Fruit fly (Drosophila melanogaster) whole organism, embryonic: ENCODE data around the gene Sodq.

Source experiments
- Antp ChIP-seq: fragments of 200-800 bp; sonication (Bioruptor generic); optimal IDR thresholded peaks from 3 replicates; lab custom pipeline; 2016; ENCODE audit warnings: missing biosample characterization, missing genetic modification characterization
- Awh ChIP-seq: fragments of 200-800 bp; sonication (Bioruptor generic); IDR thresholded peaks from 2 replicates; pipeline ENCODE4, ENCODE4 v1.3.6; 2022; ENCODE audit warnings: missing biosample characterization, missing genetic modification characterization
- CG10543 ChIP-seq: fragments of 200-800 bp; sonication (Bioruptor generic); optimal IDR thresholded peaks from 3 replicates; lab custom pipeline; 2017; ENCODE audit warnings: missing biosample characterization, mild to moderate bottlenecking, missing genetic modification characterization, moderate library complexity
- CG12104 ChIP-seq: fragments of 200-800 bp; sonication (Bioruptor generic); optimal IDR thresholded peaks from 3 replicates; lab custom pipeline; 2016; ENCODE audit warnings: missing biosample characterization, missing genetic modification characterization
- CG12155 ChIP-seq: fragments of 200-800 bp; sonication (Bioruptor generic); optimal IDR thresholded peaks from 3 replicates; lab custom pipeline; 2016; ENCODE audit warnings: missing biosample characterization, missing genetic modification characterization
- CG13287 ChIP-seq: fragments of 200-800 bp; sonication (Bioruptor generic); IDR thresholded peaks from 2 replicates; pipeline ENCODE4 v1.3.6; 2022; ENCODE audit warnings: missing biosample characterization, missing genetic modification characterization; ENCODE audit not compliant: partially characterized antibody
- CG14965 ChIP-seq: fragments of 200-800 bp; sonication (Bioruptor generic); optimal IDR thresholded peaks from 2 replicates; lab custom pipeline; 2016; ENCODE audit warnings: missing biosample characterization, missing genetic modification characterization, borderline replicate concordance
- CG15479 ChIP-seq: fragments of 200-800 bp; sonication (Bioruptor generic); optimal IDR thresholded peaks from 3 replicates; lab custom pipeline; 2019; ENCODE audit warnings: missing biosample characterization, mild to moderate bottlenecking, missing genetic modification characterization, moderate library complexity
- CG17802 ChIP-seq: fragments of 200-800 bp; sonication (Bioruptor generic); optimal IDR thresholded peaks from 2 replicates; lab custom pipeline; 2018; ENCODE audit warnings: missing biosample characterization, mild to moderate bottlenecking, missing genetic modification characterization, moderate library complexity
- CG2129 ChIP-seq: fragments of 200-800 bp; sonication (Bioruptor generic); IDR thresholded peaks from 2 replicates; pipeline ENCODE4 v1.3.6; 2022; ENCODE audit warnings: missing biosample characterization, missing genetic modification characterization; ENCODE audit not compliant: partially characterized antibody
- CG2202 ChIP-seq: fragments of 200-800 bp; sonication (Bioruptor generic); optimal IDR thresholded peaks from 2 replicates; lab custom pipeline; 2018; ENCODE audit warnings: missing biosample characterization, mild to moderate bottlenecking, missing genetic modification characterization
- CG3163 ChIP-seq: fragments of 200-800 bp; sonication (Bioruptor generic); optimal IDR thresholded peaks from 3 replicates; lab custom pipeline; 2016; ENCODE audit warnings: missing biosample characterization, missing genetic modification characterization
- CG33213 ChIP-seq: fragments of 200-800 bp; sonication (Bioruptor generic); optimal IDR thresholded peaks from 3 replicates; lab custom pipeline; 2016; ENCODE audit warnings: missing biosample characterization, missing genetic modification characterization
- CG43689 ChIP-seq: fragments of 200-800 bp; sonication (Bioruptor generic); IDR thresholded peaks from 2 replicates; pipeline ENCODE4 v1.3.6; 2022; ENCODE audit warnings: missing biosample characterization, missing genetic modification characterization
- CG6254 ChIP-seq: fragments of 200-800 bp; sonication (Bioruptor generic); optimal IDR thresholded peaks from 3 replicates; lab custom pipeline; 2017; ENCODE audit warnings: mild to moderate bottlenecking, missing biosample characterization, missing genetic modification reagents, missing genetic modification characterization
- CG7357 ChIP-seq: fragments of 200-800 bp; sonication (Bioruptor generic); IDR thresholded peaks from 3 replicates; pipeline ENCODE4 v1.3.6; 2022; ENCODE audit warnings: missing biosample characterization, missing genetic modification characterization
- CG7786 ChIP-seq: fragments of 200-800 bp; sonication (Bioruptor generic); optimal IDR thresholded peaks from 2 replicates; lab custom pipeline; 2016; ENCODE audit warnings: missing biosample characterization, missing genetic modification characterization
- CG7963 ChIP-seq: fragments of 200-800 bp; sonication (Bioruptor generic); IDR thresholded peaks from 3 replicates; pipeline ENCODE4 v1.3.6; 2022; ENCODE audit warnings: missing biosample characterization, missing genetic modification characterization; ENCODE audit not compliant: partially characterized antibody
- CG9797 ChIP-seq: fragments of 200-800 bp; sonication (Bioruptor generic); optimal IDR thresholded peaks from 3 replicates; lab custom pipeline; 2018; ENCODE audit warnings: missing biosample characterization, mild to moderate bottlenecking, missing genetic modification characterization
- Deaf1 ChIP-seq: fragments of 200-800 bp; optimal IDR thresholded peaks from 3 replicates; lab custom pipeline; 2019; ENCODE audit warnings: missing biosample characterization, mild to moderate bottlenecking, missing genetic modification characterization, moderate library complexity
- Fer1 ChIP-seq: fragments of 200-800 bp; sonication (Bioruptor generic); optimal IDR thresholded peaks from 2 replicates; lab custom pipeline; 2017; ENCODE audit warnings: missing biosample characterization, mild to moderate bottlenecking, missing genetic modification characterization
- Fer2 ChIP-seq: fragments of 200-800 bp; sonication (Bioruptor generic); optimal IDR thresholded peaks from 2 replicates; lab custom pipeline; 2018; ENCODE audit warnings: missing biosample characterization, mild to moderate bottlenecking, missing genetic modification characterization, moderate library complexity
- Jarid2 ChIP-seq: fragments of 200-800 bp; sonication (Bioruptor generic); optimal IDR thresholded peaks from 3 replicates; lab custom pipeline; 2017; ENCODE audit warnings: mild to moderate bottlenecking, missing biosample characterization, missing genetic modification reagents, missing genetic modification characterization
- MESR4 ChIP-seq: fragments of 200-800 bp; sonication (Bioruptor generic); optimal IDR thresholded peaks from 2 replicates; lab custom pipeline; 2018; ENCODE audit warnings: missing biosample characterization, mild to moderate bottlenecking, missing genetic modification characterization, moderate library complexity
- NfI ChIP-seq: fragments of 200-800 bp; sonication (Bioruptor generic); optimal IDR thresholded peaks from 3 replicates; lab custom pipeline; 2018; ENCODE audit warnings: missing biosample characterization, mild to moderate bottlenecking, missing genetic modification characterization, moderate library complexity
- Scr ChIP-seq: fragments of 200-800 bp; sonication (Bioruptor generic); IDR thresholded peaks from 2 replicates; pipeline ENCODE4 v1.3.6; 2022; ENCODE audit warnings: missing biosample characterization, missing genetic modification characterization; ENCODE audit not compliant: partially characterized antibody
- Sry-δ ChIP-seq: fragments of 200-800 bp; sonication (Bioruptor generic); optimal IDR thresholded peaks from 2 replicates; lab custom pipeline; 2016; ENCODE audit warnings: missing biosample characterization, missing genetic modification characterization
- Usf ChIP-seq: fragments of 200-800 bp; sonication (Bioruptor generic); optimal IDR thresholded peaks from 2 replicates; lab custom pipeline; 2017; ENCODE audit warnings: missing genotype, missing biosample characterization, missing genetic modification characterization
- al ChIP-seq: fragments of 200-800 bp; sonication (Bioruptor generic); IDR thresholded peaks from 2 replicates; pipeline ENCODE4 v1.3.6; 2022; ENCODE audit warnings: missing biosample characterization, missing genetic modification characterization
- bsh ChIP-seq, 2 experiments: fragments of 200-800 bp; sonication (Bioruptor generic); optimal IDR thresholded peaks; 2 replicates each; lab custom pipeline; 2017 to 2018; ENCODE audit warnings: mild to moderate bottlenecking in 2 of 2, missing biosample characterization in 2 of 2, missing genetic modification characterization in 2 of 2, moderate library complexity in 1 of 2
- cg ChIP-seq: fragments of 200-800 bp; sonication (Bioruptor generic); optimal IDR thresholded peaks from 3 replicates; lab custom pipeline; 2019; ENCODE audit warnings: missing biosample characterization, mild to moderate bottlenecking, missing genetic modification characterization, moderate library complexity
- chn ChIP-seq: fragments of 200-800 bp; sonication (Bioruptor generic); optimal IDR thresholded peaks from 2 replicates; lab custom pipeline; 2016; ENCODE audit warnings: missing biosample characterization, missing genetic modification characterization
- croc ChIP-seq: fragments of 200-800 bp; sonication (Bioruptor generic); conservative IDR thresholded peaks from 3 replicates; pipeline ENCODE4 v1.3.6; 2022; ENCODE audit warnings: missing biosample characterization, missing genetic modification characterization
- dan ChIP-seq: fragments of 200-800 bp; sonication (Bioruptor generic); IDR thresholded peaks from 2 replicates; pipeline ENCODE4 v1.3.6; 2022; ENCODE audit warnings: missing biosample characterization, missing genetic modification characterization
- dysf ChIP-seq: fragments of 200-800 bp; sonication (Bioruptor generic); IDR thresholded peaks from 3 replicates; pipeline ENCODE4 v1.3.6; 2022; ENCODE audit warnings: missing biosample characterization, missing genetic modification characterization
- ems ChIP-seq: fragments of 200-800 bp; sonication (Bioruptor generic); optimal IDR thresholded peaks from 3 replicates; lab custom pipeline; 2016; ENCODE audit warnings: missing biosample characterization, missing genetic modification characterization
- fd3F ChIP-seq: fragments of 200-800 bp; sonication (Bioruptor generic); optimal IDR thresholded peaks from 2 replicates; lab custom pipeline; 2018; ENCODE audit warnings: missing biosample characterization, mild to moderate bottlenecking, missing genetic modification characterization, moderate library complexity
- grau ChIP-seq: fragments of 200-800 bp; optimal IDR thresholded peaks from 3 replicates; lab custom pipeline; 2019; ENCODE audit warnings: missing biosample characterization, mild to moderate bottlenecking, missing genetic modification characterization, moderate library complexity
- ind ChIP-seq: fragments of 200-800 bp; sonication (Bioruptor generic); optimal IDR thresholded peaks from 3 replicates; lab custom pipeline; 2016; ENCODE audit warnings: missing biosample characterization, missing genetic modification characterization
- insv ChIP-seq, 2 experiments: fragments of 200-800 bp; sonication (Bioruptor generic); optimal IDR thresholded peaks; 3 replicates each; lab custom pipeline; 2016 to 2018; ENCODE audit warnings: missing biosample characterization in 2 of 2, missing genetic modification characterization in 2 of 2
- jumu ChIP-seq: fragments of 200-800 bp; sonication (Bioruptor generic); optimal IDR thresholded peaks from 3 replicates; lab custom pipeline; 2016; ENCODE audit warnings: missing biosample characterization, missing genetic modification characterization
- kah ChIP-seq: fragments of 200-800 bp; sonication (Bioruptor generic); optimal IDR thresholded peaks from 2 replicates; lab custom pipeline; 2018; ENCODE audit warnings: missing biosample characterization, mild to moderate bottlenecking, missing genetic modification characterization
- lab ChIP-seq: fragments of 200-800 bp; sonication (Bioruptor generic); optimal IDR thresholded peaks from 3 replicates; lab custom pipeline; 2017; ENCODE audit warnings: missing biosample characterization, missing genetic modification characterization, mild to moderate bottlenecking, moderate library complexity, missing genetic modification reagents
- peb ChIP-seq: fragments of 200-800 bp; sonication (Bioruptor generic); IDR thresholded peaks from 2 replicates; pipeline ENCODE4 v1.3.6; 2022; ENCODE audit warnings: missing biosample characterization, missing genetic modification characterization
- slp2 ChIP-seq: fragments of 200-800 bp; sonication (Bioruptor generic); optimal IDR thresholded peaks from 2 replicates; lab custom pipeline; 2016; ENCODE audit warnings: missing biosample characterization, missing genetic modification characterization
- sna ChIP-seq: fragments of 200-800 bp; sonication (Bioruptor generic); IDR thresholded peaks from 2 replicates; pipeline ENCODE4 v1.3.6; 2022; ENCODE audit warnings: missing biosample characterization, missing genetic modification characterization; ENCODE audit not compliant: partially characterized antibody
- tio ChIP-seq: fragments of 200-800 bp; sonication (Bioruptor generic); optimal IDR thresholded peaks from 2 replicates; lab custom pipeline; 2017; ENCODE audit warnings: missing biosample characterization, missing genetic modification characterization, inconsistent platforms
- zf30C ChIP-seq: fragments of 200-800 bp; sonication (Bioruptor generic); optimal IDR thresholded peaks from 3 replicates; lab custom pipeline; 2018; ENCODE audit warnings: missing biosample characterization, mild to moderate bottlenecking, missing genetic modification characterization

Gene Sodq

dm6 chr3R:25880971-25881809 is 14.4 kb upstream of the Sodq start, which contains the start of gene Tsp96F (continued):
- no peak for TF ChIP-seq jumu
- no peak for TF ChIP-seq CG6254 (GFP tag; lab: Kevin White, UChicago)
- peak; percentile 4 for TF ChIP-seq lab (GFP tag; lab: Kevin White, UChicago)
- peak; percentile 3 for TF ChIP-seq NfI (GFP tag; lab: Kevin White, UChicago)
- no peak for TF ChIP-seq zf30C (GFP tag; lab: Kevin White, UChicago)
- TF ChIP-seq CG3163 (GFP tag; lab: Kevin White, UChicago) = no peak
- no peak for TF ChIP-seq tio (GFP tag; lab: Kevin White, UChicago)
- peak; percentile 76 for TF ChIP-seq Sry-δ (GFP tag; lab: Kevin White, UChicago)
- TF ChIP-seq CG2202 (tag; lab: Kevin White, UChicago) = peak; percentile 21
- no peak for TF ChIP-seq dysf
- peak; percentile 67 for TF ChIP-seq CG13287 (GFP tag; lab: Robert Waterston, UW)
- TF ChIP-seq Fer2 = no peak
- no peak for TF ChIP-seq CG7357 (GFP tag; lab: Robert Waterston, UW)
- TF ChIP-seq sna (GFP tag; lab: Robert Waterston, UW) = 0 out of 2 replicates have a peak, but pooled peaks have one; percentile 0
- no peak for TF ChIP-seq fd3F (GFP tag; lab: Kevin White, UChicago)
- no peak for TF ChIP-seq dan (GFP tag; lab: Robert Waterston, UW)
- TF ChIP-seq CG9797 = peak; percentile 87
- TF ChIP-seq kah (GFP tag; lab: Kevin White, UChicago) = peak; percentile 40
- no peak for TF ChIP-seq CG12155 (GFP tag; lab: Kevin White, UChicago)
- TF ChIP-seq Scr = peak; percentile 63
- TF ChIP-seq ind = no peak
- TF ChIP-seq MESR4 (GFP tag; lab: Kevin White, UChicago) = peak; percentile 81
- no peak for TF ChIP-seq slp2
- TF ChIP-seq CG17802 (tag; lab: Kevin White, UChicago) = no peak
- no peak for TF ChIP-seq CG12104 (GFP tag; lab: Kevin White, UChicago)
- TF ChIP-seq al (GFP tag; lab: Robert Waterston, UW) = no peak
- TF ChIP-seq CG2129 (GFP tag; lab: Robert Waterston, UW) = no peak
- no peak for TF ChIP-seq Usf (GFP tag; lab: Kevin White, UChicago)
- TF ChIP-seq ems (GFP tag; lab: Kevin White, UChicago) = no peak
- TF ChIP-seq Antp (GFP tag; lab: Kevin White, UChicago) = no peak
- TF ChIP-seq insv (GFP tag; optimal IDR thresholded peaks at IDR 0.05; lab: Kevin White, UChicago) = peak in 1 of 2 experiments; percentile 8
- TF ChIP-seq CG14965 (GFP tag; lab: Kevin White, UChicago) = no peak
- TF ChIP-seq chn (GFP tag; lab: Kevin White, UChicago) = no peak
- TF ChIP-seq CG7786 (GFP tag; lab: Kevin White, UChicago) = no peak
- TF ChIP-seq croc (GFP tag; lab: Robert Waterston, UW) = no peak
- TF ChIP-seq CG10543 (GFP tag; lab: Kevin White, UChicago) = no peak
- no peak for TF ChIP-seq Fer1
- no peak for TF ChIP-seq Deaf1 (tag; lab: Kevin White, UChicago)
- peak; percentile 70 for TF ChIP-seq cg
- TF ChIP-seq Awh (GFP tag; lab: Robert Waterston, UW) = no peak
- peak; percentile 31 for TF ChIP-seq Jarid2 (GFP tag; lab: Kevin White, UChicago)
- TF ChIP-seq bsh (GFP tag; optimal IDR thresholded peaks at IDR 0.05; lab: Kevin White, UChicago) = peak in 1 of 2 experiments; percentile 22
- TF ChIP-seq CG33213 (GFP tag; lab: Kevin White, UChicago) = peak; percentile 66
- TF ChIP-seq peb (GFP tag; lab: Robert Waterston, UW) = no peak
- 0 out of 3 replicates have a peak, but pooled peaks have one; percentile 47 for TF ChIP-seq CG7963 (GFP tag; lab: Robert Waterston, UW)
- no peak for TF ChIP-seq CG43689 (GFP tag; lab: Robert Waterston, UW)
- no peak for TF ChIP-seq grau
- no peak for TF ChIP-seq CG15479 (GFP tag; lab: Kevin White, UChicago)
